Fruit fly (Drosophila melanogaster): ENCODE results near the gene CG15879.
A peak's percentile ranks its signal among the peaks of the same experiment; 100 is the strongest.

CG15879 gene

dm6 chr3L:2162019-2162418, 6.9 kb downstream of the CG15879 start (continued):
- TF ChIP-seq Lpt (GFP tag; optimal IDR thresholded peaks at IDR 0.05) = peak; percentile 91
- TF ChIP-seq ss (GFP tag; optimal IDR thresholded peaks at IDR 0.05) = peak; percentile 49 to 61
- TF ChIP-seq Eip93F (GFP tag; optimal IDR thresholded peaks at IDR 0.05) = peak; percentile 18
- peak; percentile 60 for TF ChIP-seq CG6792 (GFP tag; optimal IDR thresholded peaks at IDR 0.05)
- TF ChIP-seq eg (GFP tag; IDR thresholded peaks at IDR 0.05) = peak; percentile 97
- TF ChIP-seq CG6276 (GFP tag; optimal IDR thresholded peaks at IDR 0.05) = peak; percentile 94
- TF ChIP-seq CG7368 (GFP tag; optimal IDR thresholded peaks at IDR 0.05) = peak; percentile 86
- peak; percentile 81 for TF ChIP-seq CG4318 (GFP tag; optimal IDR thresholded peaks at IDR 0.05)
- TF ChIP-seq Hr38 (GFP tag; optimal IDR thresholded peaks at IDR 0.05) = peak; percentile 34
- peak; percentile 77 for TF ChIP-seq lz (GFP tag; optimal IDR thresholded peaks at IDR 0.05)
- peak; percentile 74 for TF ChIP-seq Smox (GFP tag; optimal IDR thresholded peaks at IDR 0.05)
- TF ChIP-seq esn (GFP tag; optimal IDR thresholded peaks at IDR 0.05) = peak; percentile 80
- peak; percentile 73 for TF ChIP-seq net (GFP tag; optimal IDR thresholded peaks at IDR 0.05)
- peak; percentile 82 for TF ChIP-seq acj6 (GFP tag; optimal IDR thresholded peaks at IDR 0.05)
- TF ChIP-seq CG3919 (GFP tag; optimal IDR thresholded peaks at IDR 0.05) = peak; percentile 95
- peak; percentile 78 for TF ChIP-seq CG3032 (tag; optimal IDR thresholded peaks at IDR 0.05)
- peak; percentile 87 for TF ChIP-seq topi (GFP tag; optimal IDR thresholded peaks at IDR 0.05)
- TF ChIP-seq CG34406 (GFP tag; optimal IDR thresholded peaks at IDR 0.05) = peak; percentile 54

- TF ChIP-seq dsx (GFP tag; optimal IDR thresholded peaks at IDR 0.05; ENCODE audit: poor library complexity, severe bottlenecking) = no peak
- peak; percentile 32 for TF ChIP-seq Eip78C (GFP tag)
- no peak for TF ChIP-seq CG10631 (GFP tag; optimal IDR thresholded peaks at IDR 0.05)
These were observed 9.1 kb downstream of the CG15879 start for dm6 chr3L:2159817-2160216.

dm6 chr3L:2158689-2159310, 10.1 kb downstream of the CG15879 start:
- TF ChIP-seq acj6 (GFP tag; optimal IDR thresholded peaks at IDR 0.05) = no peak
- TF ChIP-seq Ets21C (GFP tag; optimal IDR thresholded peaks at IDR 0.05) = no peak
- TF ChIP-seq Met (GFP tag; optimal IDR thresholded peaks at IDR 0.05) = peak; percentile 8
- no peak for TF ChIP-seq salr (GFP tag; optimal IDR thresholded peaks at IDR 0.05)
- no peak for TF ChIP-seq CG8319 (GFP tag; optimal IDR thresholded peaks at IDR 0.05)
- TF ChIP-seq Hr4 (GFP tag; optimal IDR thresholded peaks at IDR 0.05) = peak; percentile 56
- no peak for TF ChIP-seq Ets96B (tag; optimal IDR thresholded peaks at IDR 0.05)
- peak; percentile 20 for TF ChIP-seq CG10631 (GFP tag; optimal IDR thresholded peaks at IDR 0.05)
- no peak for TF ChIP-seq Sox102F (GFP tag; optimal IDR thresholded peaks at IDR 0.05)
- TF ChIP-seq fd85E (GFP tag; optimal IDR thresholded peaks at IDR 0.05) = no peak
- no peak for TF ChIP-seq CG9139 (GFP tag; optimal IDR thresholded peaks at IDR 0.05)
- no peak for TF ChIP-seq fkh (GFP tag; optimal IDR thresholded peaks at IDR 0.05)
- peak; percentile 55 for TF ChIP-seq svp (GFP tag)
- TF ChIP-seq CG31627 (GFP tag; optimal IDR thresholded peaks at IDR 0.05) = no peak
- TF ChIP-seq CG11762 (GFP tag; optimal IDR thresholded peaks at IDR 0.05; ENCODE audit: insufficient read depth) = no peak
- TF ChIP-seq spab (GFP tag; optimal IDR thresholded peaks at IDR 0.05) = no peak
- no peak for TF ChIP-seq Sox15 (GFP tag; optimal IDR thresholded peaks at IDR 0.05)
- no peak for TF ChIP-seq cyc (GFP tag; optimal IDR thresholded peaks at IDR 0.05)
- no peak for TF ChIP-seq Smox (GFP tag; optimal IDR thresholded peaks at IDR 0.05)
- TF ChIP-seq CG16779 (tag; optimal IDR thresholded peaks at IDR 0.05) = no peak
- TF ChIP-seq CG7368 (GFP tag; optimal IDR thresholded peaks at IDR 0.05) = no peak
- TF ChIP-seq fd59A (GFP tag; optimal IDR thresholded peaks at IDR 0.05) = no peak
- peak; percentile 69 for TF ChIP-seq CG32006 (GFP tag; optimal IDR thresholded peaks at IDR 0.05)
- TF ChIP-seq Eip75B (GFP tag; optimal IDR thresholded peaks at IDR 0.05) = no peak
- TF ChIP-seq CG6792 (GFP tag; optimal IDR thresholded peaks at IDR 0.05) = peak; percentile 3
- TF ChIP-seq CG3032 (tag; optimal IDR thresholded peaks at IDR 0.05) = no peak
- no peak for TF ChIP-seq CG34406 (GFP tag; optimal IDR thresholded peaks at IDR 0.05)
- no peak for TF ChIP-seq achi (GFP tag; optimal IDR thresholded peaks at IDR 0.05)
- no peak for TF ChIP-seq CG10669 (GFP tag; optimal IDR thresholded peaks at IDR 0.05)
- no peak for TF ChIP-seq CG8632 (GFP tag; optimal IDR thresholded peaks at IDR 0.05)
- TF ChIP-seq Eip78C (GFP tag) = peak; percentile 70
- no peak for TF ChIP-seq CG11294 (GFP tag; IDR thresholded peaks at IDR 0.05)
- no peak for TF ChIP-seq vri (GFP tag; optimal IDR thresholded peaks at IDR 0.05)
- TF ChIP-seq net (GFP tag; optimal IDR thresholded peaks at IDR 0.05) = peak; percentile 3
- TF ChIP-seq ss (GFP tag; optimal IDR thresholded peaks at IDR 0.05) = no peak
- TF ChIP-seq Lpt (GFP tag; optimal IDR thresholded peaks at IDR 0.05) = no peak
- TF ChIP-seq Sox14 (GFP tag; optimal IDR thresholded peaks at IDR 0.05) = no peak
